Worm (Caenorhabditis elegans) whole organism, L2 larva: ENCODE measurements around the gene Y54G2A.12.
"Not testable (repeated sequence)": the region's sequence is repeated elsewhere in the genome, so short reads cannot be mapped to it uniquely, and the experiment has no call there.

ENCODE experiments used
- C34F6.9 ChIP-seq: fragments of 150-350 bp; optimal IDR thresholded peaks from 2 replicates; lab custom pipeline; 2014; ENCODE audit warnings: missing biosample characterization, missing genetic modification characterization
- ZK546.5 ChIP-seq: sonication (generic microtip); optimal IDR thresholded peaks from 2 replicates; lab custom pipeline; 2017; ENCODE audit warnings: missing biosample characterization, missing genetic modification characterization
- alr-1 ChIP-seq: fragments of 150-350 bp; optimal IDR thresholded peaks from 2 replicates; lab custom pipeline; 2014; ENCODE audit warnings: missing biosample characterization, missing genetic modification characterization
- blmp-1 ChIP-seq: sonication (generic microtip); optimal IDR thresholded peaks from 2 replicates; lab custom pipeline; 2017; ENCODE audit warnings: missing genetic modification characterization, mild to moderate bottlenecking, missing compliant biosample characterization, antibody characterized with exemption, moderate library complexity; ENCODE audit not compliant: insufficient read depth
- ceh-16 ChIP-seq: fragments of 150-350 bp; optimal IDR thresholded peaks from 2 replicates; lab custom pipeline; 2014; ENCODE audit warnings: missing biosample characterization, missing genetic modification characterization
- crh-2 ChIP-seq: sonication (generic microtip); optimal IDR thresholded peaks from 2 replicates; lab custom pipeline; 2017; ENCODE audit warnings: missing biosample characterization, missing genetic modification characterization
- egl-27 ChIP-seq: sonication (generic microtip); optimal IDR thresholded peaks from 3 replicates; lab custom pipeline; 2017; ENCODE audit warnings: missing biosample characterization, missing genetic modification reagents, missing genetic modification characterization
- fos-1 ChIP-seq: fragments of 150-350 bp; optimal IDR thresholded peaks from 2 replicates; lab custom pipeline; 2014; ENCODE audit warnings: missing biosample characterization, missing genetic modification characterization
- gmeb-1 ChIP-seq: fragments of 150-350 bp; optimal IDR thresholded peaks from 2 replicates; lab custom pipeline; 2014; ENCODE audit warnings: missing biosample characterization, missing genetic modification characterization
- lin-11 ChIP-seq: fragments of 150-350 bp; sonication (generic microtip); optimal IDR thresholded peaks from 2 replicates; lab custom pipeline; 2014; ENCODE audit warnings: missing biosample characterization, missing genetic modification characterization, inconsistent platforms, mixed read lengths
- lin-13 ChIP-seq: fragments of 150-350 bp; optimal IDR thresholded peaks from 2 replicates; lab custom pipeline; 2014; ENCODE audit warnings: missing biosample characterization, missing genetic modification reagents, missing genetic modification characterization
- lsy-2 ChIP-seq, 2 experiments: fragments of 150-350 bp in 1 of 2; sonication (generic microtip) in 1 of 2; optimal IDR thresholded peaks; 2 replicates each; lab custom pipeline; 2014 to 2017; ENCODE audit warnings: missing biosample characterization in 2 of 2, missing genetic modification characterization in 2 of 2
- nhr-10 ChIP-seq: sonication (generic microtip); optimal IDR thresholded peaks from 2 replicates; lab custom pipeline; 2017; ENCODE audit warnings: missing biosample characterization, missing genetic modification characterization
- nhr-129 ChIP-seq: fragments of 150-350 bp; optimal IDR thresholded peaks from 2 replicates; lab custom pipeline; 2014; ENCODE audit warnings: missing biosample characterization, missing genetic modification characterization
- nhr-23 ChIP-seq: fragments of 150-350 bp; optimal IDR thresholded peaks from 2 replicates; lab custom pipeline; 2014; ENCODE audit warnings: missing biosample characterization, missing genetic modification reagents, missing genetic modification characterization
- nhr-25 ChIP-seq: fragments of 150-350 bp; sonication (generic microtip); optimal IDR thresholded peaks from 3 replicates; lab custom pipeline; 2014; ENCODE audit warnings: missing biosample characterization, missing genetic modification characterization
- nhr-6 ChIP-seq: fragments of 150-350 bp; optimal IDR thresholded peaks from 2 replicates; lab custom pipeline; 2014; ENCODE audit warnings: missing biosample characterization, missing genetic modification characterization
- sem-4 ChIP-seq: fragments of 150-350 bp; optimal IDR thresholded peaks from 2 replicates; lab custom pipeline; 2014; ENCODE audit warnings: missing biosample characterization, missing genetic modification reagents, missing genetic modification characterization
- skn-1 ChIP-seq: sonication (generic microtip); optimal IDR thresholded peaks from 2 replicates; lab custom pipeline; 2017; ENCODE audit warnings: missing biosample characterization, missing genetic modification characterization
- sma-3 ChIP-seq: sonication (generic microtip); optimal IDR thresholded peaks from 2 replicates; lab custom pipeline; 2016; ENCODE audit warnings: missing genetic modification reagents, missing genetic modification characterization, missing compliant biosample characterization
- sma-9 ChIP-seq, 2 experiments: fragments of 150-350 bp in 1 of 2; sonication (generic microtip) in 1 of 2; optimal IDR thresholded peaks; 2 replicates each; lab custom pipeline; 2014 to 2016; ENCODE audit warnings: missing genetic modification characterization in 2 of 2, mild to moderate bottlenecking in 1 of 2, missing biosample characterization in 1 of 2, missing compliant biosample characterization in 1 of 2, missing genetic modification reagents in 1 of 2, moderate library complexity in 1 of 2
- snpc-4 ChIP-seq: fragments of 150-350 bp; optimal IDR thresholded peaks from 2 replicates; lab custom pipeline; 2014; ENCODE audit warnings: missing biosample characterization, missing genetic modification characterization
- unc-55 ChIP-seq: fragments of 150-350 bp; sonication (generic microtip); optimal IDR thresholded peaks from 3 replicates; lab custom pipeline; 2014; ENCODE audit warnings: missing biosample characterization, missing genetic modification reagents, missing genetic modification characterization
- ztf-1 ChIP-seq: fragments of 200-800 bp; sonication (Bioruptor generic); conservative IDR thresholded peaks from 2 replicates; pipeline ENCODE4 v1.3.6; 2022; ENCODE audit warnings: missing genetic modification characterization, missing compliant biosample characterization
- ztf-4 ChIP-seq: fragments of 150-350 bp; optimal IDR thresholded peaks from 2 replicates; lab custom pipeline; 2014; ENCODE audit warnings: missing biosample characterization, missing genetic modification characterization

The Y54G2A.12 gene

DNA sequence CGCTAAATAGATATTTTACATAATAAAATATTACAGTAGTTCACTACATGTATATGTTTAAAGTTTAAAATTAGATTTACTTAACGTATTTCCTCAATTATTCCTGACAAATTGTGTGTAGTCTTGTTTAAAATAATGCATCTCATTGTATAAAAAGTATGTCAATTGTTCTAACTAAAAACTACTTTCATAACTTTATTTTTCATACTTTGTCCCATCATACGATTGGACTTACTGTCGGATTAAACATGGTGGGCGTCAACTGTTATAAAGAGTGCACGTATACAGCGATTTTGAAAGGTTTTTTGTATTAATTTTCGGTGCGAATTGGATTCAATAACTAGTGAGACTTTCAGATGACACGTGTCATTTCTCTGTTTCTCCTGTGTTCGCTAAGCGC lies 21.0 kb upstream of the Y54G2A.12 start, which contains the start of gene Y54G2A.32:
TSS of gene Y54G2A.32 (plus strand) at position 301 of the 400 bp plus-strand sequence.
- TF ChIP-seq lin-13 (GFP tag; lab: Kevin White, UChicago) (no peak), ceh-16 (tag; lab: Kevin White, UChicago) (no peak)
- TF ChIP-seq, all 48 proteins: peak for 0

- peak; percentile 20 for TF ChIP-seq unc-55 (GFP tag; lab: Kevin White, UChicago)
- TF ChIP-seq nhr-10 (tag; lab: Kevin White, UChicago), result no peak
- no peak for TF ChIP-seq lin-13 (GFP tag; lab: Kevin White, UChicago)
These were observed 19.6 kb upstream of the Y54G2A.12 start for ce11 chrIV:2802193-2802592.

DNA sequence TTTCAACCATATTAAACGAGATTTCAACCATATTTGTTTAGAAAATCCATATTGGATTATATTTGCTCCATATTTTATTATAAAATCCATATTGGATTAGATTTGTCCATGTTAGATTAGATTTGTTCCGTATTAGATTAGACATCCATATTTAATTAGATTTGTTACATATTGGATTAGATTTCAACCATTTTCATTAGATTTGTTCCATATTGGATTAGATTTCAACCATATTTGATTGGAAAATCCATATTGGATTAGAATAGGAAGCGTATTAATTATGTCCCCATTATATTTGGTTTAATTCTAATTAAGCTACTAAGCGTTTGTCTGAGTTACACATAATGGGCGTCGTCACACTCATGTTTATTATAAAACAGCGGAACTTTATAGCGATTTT lies 18.9 kb upstream of the Y54G2A.12 start, which contains the start of gene Y54G2A.44:
TSS of gene Y54G2A.44 (plus strand) at position 301 of the 400 bp plus-strand sequence.
- not testable (repeated sequence) for TF ChIP-seq sma-9 (GFP tag; optimal IDR thresholded peaks at IDR 0.05; lab: Kevin White, UChicago); sma-9 (tag; optimal IDR thresholded peaks at IDR 0.05; lab: Kevin White, UChicago); lin-11 (tag; lab: Kevin White, UChicago); sem-4 (tag; lab: Kevin White, UChicago)

ce11 chrIV:2801004-2801403 lies 18.4 kb upstream of the Y54G2A.12 start:
- TF ChIP-seq C34F6.9 (tag; lab: Kevin White, UChicago), result peak; percentile 10
- TF ChIP-seq sma-9 (GFP tag; optimal IDR thresholded peaks at IDR 0.05; lab: Kevin White, UChicago), result no peak
- no peak for TF ChIP-seq sma-9 (tag; optimal IDR thresholded peaks at IDR 0.05; lab: Kevin White, UChicago)
- peak; percentile 35 for TF ChIP-seq lin-13 (GFP tag; lab: Kevin White, UChicago)
- TF ChIP-seq unc-55 (GFP tag; lab: Kevin White, UChicago), result peak; percentile 20
- TF ChIP-seq lsy-2 (tag; optimal IDR thresholded peaks at IDR 0.05; lab: Kevin White, UChicago), result peak in 1 of 2 experiments; percentile 17

DNA sequence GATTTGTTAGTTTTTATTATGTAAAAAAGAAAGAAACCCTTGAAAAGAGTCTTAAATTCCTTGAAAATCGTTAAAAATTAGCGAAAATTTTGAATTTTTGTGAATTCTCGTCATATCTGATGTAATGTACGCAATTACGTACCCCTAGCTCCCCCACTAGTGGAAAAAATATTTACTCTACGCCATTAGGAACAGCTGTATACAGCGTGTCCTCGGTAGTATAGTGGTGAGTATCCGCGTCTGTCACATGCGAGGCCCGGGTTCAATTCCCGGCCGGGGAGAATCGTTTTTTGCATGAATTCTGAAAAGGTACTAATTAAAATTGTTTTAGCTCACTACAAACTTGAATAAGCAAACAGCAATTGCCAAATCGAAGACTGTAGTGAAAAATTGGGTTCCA lies 17.2 kb upstream of the Y54G2A.12 start:
- TF ChIP-seq sma-3 (GFP tag; lab: Kevin White, UChicago) (no peak), blmp-1 (tag; lab: Kevin White, UChicago) (no peak), lin-13 (GFP tag; lab: Kevin White, UChicago) (no peak), egl-27 (tag; lab: Kevin White, UChicago) (no peak), alr-1 (tag; lab: Kevin White, UChicago) (no peak), nhr-25 (tag; lab: Kevin White, UChicago) (no peak), ceh-16 (tag; lab: Kevin White, UChicago) (no peak)
- TF ChIP-seq, all 48 proteins: peak for 0

- no peak for TF ChIP-seq sma-9 (GFP tag; optimal IDR thresholded peaks at IDR 0.05; lab: Kevin White, UChicago)
- no peak for TF ChIP-seq sma-9 (tag; optimal IDR thresholded peaks at IDR 0.05; lab: Kevin White, UChicago)
- no peak for TF ChIP-seq nhr-23 (tag; lab: Kevin White, UChicago)
- TF ChIP-seq snpc-4 (tag; lab: Kevin White, UChicago), result no peak
- TF ChIP-seq nhr-6, result no peak
- TF ChIP-seq C34F6.9 (tag; lab: Kevin White, UChicago), result no peak
- no peak for TF ChIP-seq lsy-2 (tag; optimal IDR thresholded peaks at IDR 0.05; lab: Kevin White, UChicago)
- TF ChIP-seq ztf-1 (GFP tag; lab: Robert Waterston, UW), result no peak
- no peak for TF ChIP-seq ztf-4 (tag; lab: Kevin White, UChicago)
- TF ChIP-seq gmeb-1, result no peak
- no peak for TF ChIP-seq ZK546.5 (tag; lab: Kevin White, UChicago)
These were observed 16.7 kb upstream of the Y54G2A.12 start, which contains the start of gene Y54G2A.10 for ce11 chrIV:2799389-2799788. TSS of gene Y54G2A.10 (plus strand) at chrIV:2799689.

DNA sequence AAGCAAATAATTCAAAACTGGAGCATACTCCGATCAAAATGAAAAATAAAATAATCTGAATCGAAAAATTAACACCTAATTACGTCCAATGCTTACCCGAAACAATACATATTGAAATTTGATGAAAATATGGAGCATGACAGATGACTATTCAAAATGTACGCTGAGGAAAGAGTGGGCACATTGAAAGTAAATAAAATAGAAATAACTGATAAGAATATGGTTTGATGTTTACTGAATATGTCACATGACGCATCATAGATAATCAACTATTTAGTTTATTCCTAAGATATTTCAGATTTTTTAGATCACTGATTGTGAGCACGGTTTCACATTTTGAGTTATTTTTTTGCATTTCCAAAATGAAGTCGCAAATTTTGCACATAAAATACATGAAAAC lies 15.7 kb upstream of the Y54G2A.12 start, which contains the start of gene Y54G2A.52:
TSS of gene Y54G2A.52 (minus strand) at position 348 of the 400 bp plus-strand sequence.
- TF ChIP-seq ZK546.5 (tag; lab: Kevin White, UChicago), result no peak
- TF ChIP-seq gmeb-1, result peak; percentile 7
- TF ChIP-seq skn-1 (tag; lab: Kevin White, UChicago), result no peak
- TF ChIP-seq nhr-129, result peak; percentile 11
- peak; percentile 36 for TF ChIP-seq crh-2 (tag; lab: Kevin White, UChicago)
- peak; percentile 79 for TF ChIP-seq fos-1 (tag; lab: Kevin White, UChicago)
- TF ChIP-seq, all 48 proteins: peak for 4
